Worm (Caenorhabditis elegans) whole organism, L3 larva: ENCODE measurements around the gene C54E10.7.

Experiments
- ZK546.5 ChIP-seq: sonication (generic microtip); optimal IDR thresholded peaks from 2 replicates; lab custom pipeline; 2017; ENCODE audit warnings: missing biosample characterization, missing genetic modification characterization
- ama-1 ChIP-seq: fragments of 150-350 bp; optimal IDR thresholded peaks from 2 replicates; lab custom pipeline; 2018
- daf-12 ChIP-seq: fragments of 150-350 bp; optimal IDR thresholded peaks from 2 replicates; lab custom pipeline; 2014; ENCODE audit warnings: missing biosample characterization, missing genetic modification reagents, missing genetic modification characterization
- egl-27 ChIP-seq: sonication (generic microtip); optimal IDR thresholded peaks from 4 replicates; lab custom pipeline; 2017; ENCODE audit warnings: missing biosample characterization, missing genetic modification reagents, missing genetic modification characterization
- egl-5 ChIP-seq: fragments of 150-350 bp; optimal IDR thresholded peaks from 2 replicates; lab custom pipeline; 2017; ENCODE audit warnings: missing biosample characterization, missing genetic modification reagents, missing genetic modification characterization, inconsistent platforms
- elt-2 ChIP-seq: sonication (generic microtip); optimal IDR thresholded peaks from 2 replicates; lab custom pipeline; 2016; ENCODE audit warnings: missing genetic modification reagents, mild to moderate bottlenecking, missing genetic modification characterization, missing compliant biosample characterization
- eor-1 ChIP-seq, 2 experiments: fragments of 150-350 bp; optimal IDR thresholded peaks; 2 replicates each; lab custom pipeline; 2014 to 2018; ENCODE audit warnings: missing biosample characterization in 2 of 2, missing genetic modification characterization in 2 of 2
- fkh-10 ChIP-seq: sonication (generic microtip); optimal IDR thresholded peaks from 2 replicates; lab custom pipeline; 2017; ENCODE audit warnings: missing biosample characterization, missing genetic modification reagents, missing genetic modification characterization
- fos-1 ChIP-seq: fragments of 150-350 bp; optimal IDR thresholded peaks from 2 replicates; lab custom pipeline; 2014; ENCODE audit warnings: missing biosample characterization, missing genetic modification characterization
- hmg-11 ChIP-seq: sonication (generic microtip); optimal IDR thresholded peaks from 2 replicates; lab custom pipeline; 2016; ENCODE audit warnings: missing genetic modification characterization, missing compliant biosample characterization
- jun-1 ChIP-seq: fragments of 150-350 bp; optimal IDR thresholded peaks from 2 replicates; lab custom pipeline; 2014; ENCODE audit warnings: missing biosample characterization, missing genetic modification reagents, missing genetic modification characterization
- lin-39 ChIP-seq: fragments of 150-350 bp; optimal IDR thresholded peaks from 2 replicates; lab custom pipeline; 2018; ENCODE audit warnings: missing biosample characterization, missing genetic modification reagents, missing genetic modification characterization
- mml-1 ChIP-seq: fragments of 150-350 bp; sonication (generic microtip); optimal IDR thresholded peaks from 3 replicates; lab custom pipeline; 2014; ENCODE audit warnings: missing biosample characterization, missing genetic modification characterization
- nfya-1 ChIP-seq: sonication (generic microtip); optimal IDR thresholded peaks from 2 replicates; lab custom pipeline; 2017; ENCODE audit warnings: missing genetic modification characterization, mild to moderate bottlenecking, missing compliant biosample characterization, antibody characterized with exemption, moderate library complexity; ENCODE audit not compliant: insufficient read depth
- nhr-237 ChIP-seq: fragments of 150-350 bp; optimal IDR thresholded peaks from 2 replicates; lab custom pipeline; 2014; ENCODE audit warnings: missing biosample characterization, missing genetic modification characterization
- nhr-43 ChIP-seq: sonication (generic microtip); optimal IDR thresholded peaks from 2 replicates; lab custom pipeline; 2016; ENCODE audit warnings: mild to moderate bottlenecking, missing genetic modification characterization, missing compliant biosample characterization; ENCODE audit not compliant: poor library complexity, severe bottlenecking
- nhr-67 ChIP-seq: fragments of 150-350 bp; optimal IDR thresholded peaks from 2 replicates; lab custom pipeline; 2014; ENCODE audit warnings: missing biosample characterization, missing genetic modification characterization
- pha-4 ChIP-seq: fragments of 150-350 bp; optimal IDR thresholded peaks from 2 replicates; lab custom pipeline; 2014; ENCODE audit warnings: missing biosample characterization, missing genetic modification reagents, missing genetic modification characterization
- pqm-1 ChIP-seq: fragments of 150-350 bp; optimal IDR thresholded peaks from 2 replicates; lab custom pipeline; 2017; ENCODE audit warnings: missing biosample characterization, missing genetic modification characterization, inconsistent platforms
- sea-2 ChIP-seq: fragments of 150-350 bp; sonication (generic microtip); optimal IDR thresholded peaks from 4 replicates; lab custom pipeline; 2014; ENCODE audit warnings: missing biosample characterization, missing genetic modification reagents, missing genetic modification characterization
- skn-1 ChIP-seq: fragments of 150-350 bp; optimal IDR thresholded peaks from 2 replicates; lab custom pipeline; 2014; ENCODE audit warnings: missing biosample characterization, missing genetic modification characterization
- snpc-4 ChIP-seq: fragments of 150-350 bp; optimal IDR thresholded peaks from 2 replicates; lab custom pipeline; 2014; ENCODE audit warnings: missing biosample characterization, missing genetic modification characterization
- unc-39 ChIP-seq: sonication (generic microtip); optimal IDR thresholded peaks from 4 replicates; lab custom pipeline; 2017; ENCODE audit warnings: missing biosample characterization, missing genetic modification characterization
- unc-62 ChIP-seq: fragments of 150-350 bp; sonication (generic microtip); optimal IDR thresholded peaks from 4 replicates; lab custom pipeline; 2014; ENCODE audit warnings: missing biosample characterization, missing genetic modification reagents, missing genetic modification characterization
- ztf-4 ChIP-seq: fragments of 150-350 bp; optimal IDR thresholded peaks from 2 replicates; lab custom pipeline; 2014; ENCODE audit warnings: missing biosample characterization, missing genetic modification characterization

Gene C54E10.7

ce11 chrV:18854788-18855187 is 43.3 kb downstream of the C54E10.7 start:
- TF ChIP-seq nhr-67 (tag; lab: Kevin White, UChicago) (no peak), elt-2 (tag; lab: Kevin White, UChicago) (peak; percentile 18), nhr-43 (tag; lab: Kevin White, UChicago) (no peak), skn-1 (tag; lab: Kevin White, UChicago) (peak; percentile 82)
- TF ChIP-seq, all 47 proteins: peak for 2

- no peak for TF ChIP-seq pqm-1
- TF ChIP-seq lin-39 (tag; lab: Kevin White, UChicago), result no peak
- no peak for TF ChIP-seq sea-2 (GFP tag; lab: Kevin White, UChicago)
- no peak for TF ChIP-seq nhr-67 (tag; lab: Kevin White, UChicago)
- no peak for TF ChIP-seq pha-4 (tag; lab: Kevin White, UChicago)
- TF ChIP-seq eor-1 (tag; optimal IDR thresholded peaks at IDR 0.05; lab: Kevin White, UChicago), result no peak
- no peak for TF ChIP-seq ztf-4 (tag; lab: Kevin White, UChicago)
- TF ChIP-seq egl-27 (tag; lab: Kevin White, UChicago), result no peak
- no peak for TF ChIP-seq nhr-237 (tag; lab: Kevin White, UChicago)
- TF ChIP-seq mml-1 (tag; lab: Kevin White, UChicago), result no peak
- no peak for TF ChIP-seq ZK546.5 (tag; lab: Kevin White, UChicago)
- TF ChIP-seq fkh-10, result no peak
These were observed 47.7 kb downstream of the C54E10.7 start, which contains the start of gene wars-1 for ce11 chrV:18859121-18859520. Gene wars-1 (minus strand): TSS chrV:18859221.

ce11 chrV:18868517-18868916 is 57.1 kb downstream of the C54E10.7 start:
- TF ChIP-seq nhr-43 (tag; lab: Kevin White, UChicago), result no peak
- no peak for TF ChIP-seq ama-1 (lab: Kevin White, UChicago)
- TF ChIP-seq nfya-1 (tag; lab: Kevin White, UChicago), result peak; percentile 21
- TF ChIP-seq lin-39 (tag; lab: Kevin White, UChicago), result peak; percentile 35
- peak; percentile 92 for TF ChIP-seq egl-5 (tag; lab: Kevin White, UChicago)
- no peak for TF ChIP-seq nhr-67 (tag; lab: Kevin White, UChicago)
- no peak for TF ChIP-seq daf-12 (tag; lab: Kevin White, UChicago)
- peak; percentile 49 for TF ChIP-seq snpc-4
- TF ChIP-seq egl-27 (tag; lab: Kevin White, UChicago), result no peak
- TF ChIP-seq hmg-11 (tag; lab: Kevin White, UChicago), result peak; percentile 61
- no peak for TF ChIP-seq unc-39
- peak; percentile 50 for TF ChIP-seq pha-4 (tag; lab: Kevin White, UChicago)
- TF ChIP-seq unc-62, result no peak
- no peak for TF ChIP-seq fos-1 (tag; lab: Kevin White, UChicago)
- no peak for TF ChIP-seq jun-1 (tag; lab: Kevin White, UChicago)
- peak; percentile 41 for TF ChIP-seq elt-2 (tag; lab: Kevin White, UChicago)
